Worm (Caenorhabditis elegans) whole organism, L4/young adult: ENCODE data around the gene fmi-1.

ENCODE experiments used
- W03F9.2 ChIP-seq: fragments of 150-350 bp; optimal IDR thresholded peaks from 2 replicates; lab custom pipeline; 2014; ENCODE audit warnings: missing biosample characterization, missing genetic modification characterization
- dao-5 ChIP-seq: sonication (generic microtip); optimal IDR thresholded peaks from 2 replicates; lab custom pipeline; 2016; ENCODE audit warnings: missing genotype, missing genetic modification characterization, moderate library complexity, missing compliant biosample characterization
- him-1 ChIP-seq: sonication (generic microtip); optimal IDR thresholded peaks from 2 replicates; lab custom pipeline; 2016; ENCODE audit warnings: missing genotype, missing genetic modification reagents, missing genetic modification characterization, missing compliant biosample characterization

ce11 chrV:12995269-12995668 is 23.6 kb upstream of the fmi-1 start, which contains the start of gene far-5:
- TF ChIP-seq him-1 (tag; lab: Kevin White, UChicago) (no peak), dao-5 (tag; lab: Kevin White, UChicago) (no peak), W03F9.2 (tag; lab: Kevin White, UChicago) (no peak)
